Worm (Caenorhabditis elegans) whole organism, mixed stage, embryonic: ENCODE data around the gene twk-22.

Source experiments
- M03D4.4 ChIP-seq: sonication (generic microtip); optimal IDR thresholded peaks from 2 replicates; lab custom pipeline; 2017; ENCODE audit warnings: mild to moderate bottlenecking, missing genetic modification characterization, missing compliant biosample characterization
- bed-3 ChIP-seq: fragments of 200-800 bp; sonication (Bioruptor generic); optimal IDR thresholded peaks from 3 replicates; lab custom pipeline; 2018; ENCODE audit warnings: mild to moderate bottlenecking, missing genetic modification characterization, moderate library complexity, missing compliant biosample characterization
- blmp-1 ChIP-seq: fragments of 150-350 bp; optimal IDR thresholded peaks from 2 replicates; lab custom pipeline; 2014; ENCODE audit warnings: missing biosample characterization, missing genetic modification characterization
- ceh-39 ChIP-seq: fragments of 150-350 bp; optimal IDR thresholded peaks from 2 replicates; lab custom pipeline; 2014; ENCODE audit warnings: missing biosample characterization, missing genetic modification characterization
- ces-1 ChIP-seq: fragments of 150-350 bp; optimal IDR thresholded peaks from 2 replicates; lab custom pipeline; 2014; ENCODE audit warnings: missing biosample characterization, missing genetic modification reagents, missing genetic modification characterization
- cnd-1 ChIP-seq: fragments of 200-800 bp; sonication (Bioruptor generic); optimal IDR thresholded peaks from 2 replicates; lab custom pipeline; 2018; ENCODE audit warnings: mild to moderate bottlenecking, missing genetic modification characterization, missing compliant biosample characterization
- drap-1 ChIP-seq: fragments of 200-800 bp; sonication (Bioruptor generic); optimal IDR thresholded peaks from 3 replicates; lab custom pipeline; 2018; ENCODE audit warnings: mild to moderate bottlenecking, missing genetic modification characterization, missing compliant biosample characterization
- elt-3 ChIP-seq: fragments of 150-350 bp; optimal IDR thresholded peaks from 2 replicates; lab custom pipeline; 2014; ENCODE audit warnings: missing biosample characterization, missing genetic modification characterization
- flh-1 ChIP-seq: fragments of 200-800 bp; sonication (Bioruptor generic); optimal IDR thresholded peaks from 2 replicates; lab custom pipeline; 2018; ENCODE audit warnings: mild to moderate bottlenecking, missing genetic modification characterization, moderate library complexity, missing compliant biosample characterization
- ham-2 ChIP-seq: fragments of 200-800 bp; sonication (Bioruptor generic); optimal IDR thresholded peaks from 2 replicates; lab custom pipeline; 2018; ENCODE audit warnings: mild to moderate bottlenecking, missing genetic modification characterization, missing compliant biosample characterization
- hlh-1 ChIP-seq: fragments of 150-350 bp; optimal IDR thresholded peaks from 2 replicates; lab custom pipeline; 2014; ENCODE audit warnings: missing biosample characterization, missing genetic modification reagents, missing genetic modification characterization
- lin-32 ChIP-seq: fragments of 200-800 bp; sonication (Bioruptor generic); optimal IDR thresholded peaks from 2 replicates; lab custom pipeline; 2018; ENCODE audit warnings: mild to moderate bottlenecking, missing genetic modification characterization, missing compliant biosample characterization
- mab-5 ChIP-seq: fragments of 150-350 bp; optimal IDR thresholded peaks from 2 replicates; lab custom pipeline; 2014; ENCODE audit warnings: missing biosample characterization, missing genetic modification characterization
- mep-1 ChIP-seq: fragments of 150-350 bp; optimal IDR thresholded peaks from 2 replicates; lab custom pipeline; 2017; ENCODE audit warnings: missing biosample characterization, missing genetic modification reagents, missing genetic modification characterization, inconsistent platforms
- mls-2 ChIP-seq: sonication (generic microtip); optimal IDR thresholded peaks from 2 replicates; lab custom pipeline; 2016; ENCODE audit warnings: mild to moderate bottlenecking, missing genetic modification characterization, moderate library complexity, missing compliant biosample characterization
- nhr-12 ChIP-seq: fragments of 150-350 bp; optimal IDR thresholded peaks from 2 replicates; lab custom pipeline; 2014; ENCODE audit warnings: missing biosample characterization, missing genetic modification characterization
- nhr-2 ChIP-seq: fragments of 150-350 bp; optimal IDR thresholded peaks from 2 replicates; lab custom pipeline; 2014; ENCODE audit warnings: missing biosample characterization, missing genetic modification characterization
- nhr-237 ChIP-seq: fragments of 150-350 bp; optimal IDR thresholded peaks from 2 replicates; lab custom pipeline; 2014; ENCODE audit warnings: missing biosample characterization, missing genetic modification characterization
- nhr-76 ChIP-seq: sonication (generic microtip); optimal IDR thresholded peaks from 2 replicates; lab custom pipeline; 2017; ENCODE audit warnings: missing biosample characterization, missing genetic modification characterization
- pha-4 ChIP-seq: fragments of 150-350 bp; optimal IDR thresholded peaks from 2 replicates; lab custom pipeline; 2018; ENCODE audit warnings: missing biosample characterization, missing genetic modification reagents, missing genetic modification characterization
- sem-2 ChIP-seq: fragments of 200-800 bp; sonication (Bioruptor generic); optimal IDR thresholded peaks from 2 replicates; lab custom pipeline; 2018; ENCODE audit warnings: mild to moderate bottlenecking, missing genetic modification characterization, missing compliant biosample characterization
- snpc-4 ChIP-seq: fragments of 150-350 bp; optimal IDR thresholded peaks from 2 replicates; lab custom pipeline; 2014; ENCODE audit warnings: missing biosample characterization, missing genetic modification characterization
- sptf-1 ChIP-seq: sonication (generic microtip); optimal IDR thresholded peaks from 2 replicates; lab custom pipeline; 2017; ENCODE audit warnings: mild to moderate bottlenecking, missing genetic modification characterization, moderate library complexity, missing compliant biosample characterization
- unc-120 ChIP-seq: sonication (generic microtip); optimal IDR thresholded peaks from 2 replicates; lab custom pipeline; 2017; ENCODE audit warnings: missing genetic modification characterization, missing compliant biosample characterization; ENCODE audit not compliant: poor library complexity, severe bottlenecking
- unc-39 ChIP-seq: fragments of 150-350 bp; optimal IDR thresholded peaks from 2 replicates; lab custom pipeline; 2014; ENCODE audit warnings: missing biosample characterization, missing genetic modification characterization
- unc-62 ChIP-seq: fragments of 150-350 bp; optimal IDR thresholded peaks from 2 replicates; lab custom pipeline; 2014; ENCODE audit warnings: missing biosample characterization, missing genetic modification reagents, missing genetic modification characterization
- ztf-11 ChIP-seq: fragments of 150-350 bp; optimal IDR thresholded peaks from 2 replicates; lab custom pipeline; 2014; ENCODE audit warnings: missing biosample characterization, missing genetic modification characterization

Gene twk-22

DNA sequence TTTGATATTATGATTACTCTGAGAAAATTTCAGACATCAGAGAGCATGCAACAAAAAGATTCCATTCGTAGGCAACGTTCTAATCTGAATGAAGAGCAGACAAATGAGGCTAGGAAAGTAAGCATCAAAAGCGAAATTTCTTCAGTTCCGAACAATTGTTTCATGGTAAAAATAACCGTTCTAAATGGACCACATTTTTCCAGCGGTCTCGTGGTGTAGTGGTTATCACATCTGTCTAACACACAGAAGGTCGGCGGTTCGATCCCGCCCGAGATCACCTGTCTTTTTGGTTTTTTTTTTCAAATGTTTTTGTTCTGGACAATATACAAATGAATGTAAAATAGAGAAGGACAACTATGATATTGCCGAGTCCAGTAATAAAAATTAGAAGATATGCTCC is 6.4 kb upstream of the twk-22 start, which contains the start of gene twk-21:
Gene twk-21 (plus strand): TSS at position 34 of the 400 bp plus-strand sequence.
- TF ChIP-seq nhr-2 = no peak
- TF ChIP-seq mep-1 (tag; lab: Kevin White, UChicago) = no peak
- no peak for TF ChIP-seq ham-2 (GFP tag; lab: Kevin White, UChicago)
- TF ChIP-seq sem-2 (GFP tag; lab: Kevin White, UChicago) = no peak
- TF ChIP-seq bed-3 (GFP tag; lab: Kevin White, UChicago) = no peak
- no peak for TF ChIP-seq nhr-12 (tag; lab: Kevin White, UChicago)
- no peak for TF ChIP-seq drap-1 (GFP tag; lab: Kevin White, UChicago)
- TF ChIP-seq unc-39 (tag; lab: Kevin White, UChicago) = no peak
- no peak for TF ChIP-seq snpc-4 (tag; lab: Kevin White, UChicago)
- TF ChIP-seq ceh-39 (tag; lab: Kevin White, UChicago) = no peak

DNA sequence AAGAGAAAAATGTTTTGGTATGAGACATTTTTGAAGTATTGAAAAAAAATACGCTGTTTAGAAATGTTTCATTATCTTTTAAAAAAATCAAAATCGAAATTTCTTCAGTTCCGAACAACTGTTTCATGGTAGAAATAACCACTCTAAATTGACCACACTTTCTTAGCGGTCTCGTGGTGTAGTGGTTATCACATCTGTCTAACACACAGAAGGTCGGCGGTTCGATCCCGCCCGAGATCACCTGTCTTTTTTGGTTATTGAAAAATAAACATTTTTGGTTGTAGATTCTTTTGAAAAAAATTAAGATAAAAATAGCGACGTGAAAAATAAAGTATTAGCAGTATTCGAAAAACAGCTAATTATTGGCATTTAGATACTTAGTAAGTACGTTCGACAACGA is 5.8 kb upstream of the twk-22 start:
- TF ChIP-seq mep-1 (tag; lab: Kevin White, UChicago) (no peak), mab-5 (tag; lab: Kevin White, UChicago) (no peak), lin-32 (GFP tag; lab: Kevin White, UChicago) (no peak)

DNA sequence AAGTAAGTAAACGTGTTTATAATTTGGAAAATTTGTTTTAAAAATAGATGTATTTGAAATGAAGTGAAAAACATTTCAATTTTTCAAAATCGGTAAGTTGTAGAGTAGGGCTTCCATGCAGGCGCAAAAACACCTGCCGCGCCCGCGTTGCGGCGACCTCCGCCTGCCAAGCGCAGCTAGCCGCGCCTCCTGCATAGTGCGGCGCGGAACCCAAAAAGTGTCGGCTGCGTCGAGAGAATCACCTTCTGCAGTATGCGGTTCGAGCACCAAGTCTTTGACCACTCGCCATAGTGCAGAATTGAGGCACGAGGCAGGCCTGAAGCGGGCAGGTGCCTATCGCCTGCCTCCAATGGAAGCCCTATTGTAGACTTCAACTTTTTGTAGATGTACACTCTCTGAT is 3.4 kb downstream of the twk-22 start:
- TF ChIP-seq mab-5 (tag; lab: Kevin White, UChicago) (no peak), nhr-237 (tag; lab: Kevin White, UChicago) (no peak), bed-3 (GFP tag; lab: Kevin White, UChicago) (no peak), cnd-1 (tag; lab: Kevin White, UChicago) (no peak), blmp-1 (tag; lab: Kevin White, UChicago) (no peak), sem-2 (GFP tag; lab: Kevin White, UChicago) (no peak), elt-3 (no peak), ztf-11 (tag; lab: Kevin White, UChicago) (no peak), nhr-2 (no peak), unc-39 (tag; lab: Kevin White, UChicago) (no peak), ham-2 (GFP tag; lab: Kevin White, UChicago) (no peak), sptf-1 (tag; lab: Kevin White, UChicago) (no peak), mls-2 (tag; lab: Kevin White, UChicago) (no peak), ces-1 (GFP tag; lab: Kevin White, UChicago) (no peak), unc-62 (GFP tag; lab: Kevin White, UChicago) (no peak), snpc-4 (tag; lab: Kevin White, UChicago) (no peak), flh-1 (GFP tag; lab: Kevin White, UChicago) (no peak), hlh-1 (tag; lab: Kevin White, UChicago) (no peak)

DNA sequence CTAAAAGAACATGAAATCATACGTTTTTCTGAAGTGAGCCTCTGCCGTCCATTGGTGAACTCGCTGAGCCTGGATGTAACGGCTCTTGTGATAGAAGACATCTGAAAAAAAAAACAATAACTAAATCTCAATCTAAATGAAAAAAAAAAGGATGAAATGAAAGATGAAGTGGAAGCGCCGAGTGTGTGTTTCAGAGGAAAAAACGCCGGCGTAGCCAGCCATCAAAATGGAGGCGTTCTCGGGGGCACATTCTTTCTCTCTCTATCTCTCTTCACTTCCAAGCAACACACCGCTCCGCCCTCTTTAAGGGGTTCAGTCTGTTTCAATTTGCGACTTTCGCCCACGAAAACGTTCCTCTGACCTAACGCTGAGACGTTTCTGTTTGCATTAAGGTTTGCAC is 11.4 kb downstream of the twk-22 start, which contains the start of gene T01B4.3:
Gene T01B4.3 (minus strand): TSS at position 101 of the 400 bp plus-strand sequence.
- TF ChIP-seq M03D4.4 (tag; lab: Kevin White, UChicago) (no peak), ztf-11 (tag; lab: Kevin White, UChicago) (no peak), nhr-76 (tag; lab: Kevin White, UChicago) (no peak), hlh-1 (tag; lab: Kevin White, UChicago) (no peak), cnd-1 (tag; lab: Kevin White, UChicago) (no peak), sem-2 (GFP tag; lab: Kevin White, UChicago) (no peak), mep-1 (tag; lab: Kevin White, UChicago) (no peak), ham-2 (GFP tag; lab: Kevin White, UChicago) (no peak), unc-120 (tag; lab: Kevin White, UChicago) (no peak), lin-32 (GFP tag; lab: Kevin White, UChicago) (no peak), elt-3 (no peak), mls-2 (tag; lab: Kevin White, UChicago) (no peak), pha-4 (tag; lab: Kevin White, UChicago) (no peak), nhr-12 (tag; lab: Kevin White, UChicago) (no peak), nhr-2 (no peak)

DNA sequence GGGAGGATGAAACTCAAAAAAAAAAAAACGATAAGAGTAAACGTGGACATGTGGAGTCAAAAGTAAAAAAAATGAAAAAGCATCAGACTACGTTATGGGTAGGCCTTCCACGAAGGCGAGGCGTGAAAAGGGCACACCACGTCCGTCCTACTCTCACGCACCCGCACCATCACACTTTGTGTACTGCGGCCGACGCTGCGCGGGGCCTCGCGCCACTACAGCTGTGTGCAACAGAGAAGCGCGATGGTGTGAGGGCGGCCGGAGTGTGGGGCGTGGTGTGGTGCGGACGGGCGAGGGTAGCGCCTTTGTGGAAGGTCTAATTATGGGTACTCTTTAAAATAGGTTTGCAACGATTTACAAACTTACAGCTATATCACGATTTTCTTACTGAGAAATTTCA is 12.0 kb downstream of the twk-22 start:
- TF ChIP-seq lin-32 (GFP tag; lab: Kevin White, UChicago) (no peak), ces-1 (GFP tag; lab: Kevin White, UChicago) (no peak), sem-2 (GFP tag; lab: Kevin White, UChicago) (no peak)

DNA sequence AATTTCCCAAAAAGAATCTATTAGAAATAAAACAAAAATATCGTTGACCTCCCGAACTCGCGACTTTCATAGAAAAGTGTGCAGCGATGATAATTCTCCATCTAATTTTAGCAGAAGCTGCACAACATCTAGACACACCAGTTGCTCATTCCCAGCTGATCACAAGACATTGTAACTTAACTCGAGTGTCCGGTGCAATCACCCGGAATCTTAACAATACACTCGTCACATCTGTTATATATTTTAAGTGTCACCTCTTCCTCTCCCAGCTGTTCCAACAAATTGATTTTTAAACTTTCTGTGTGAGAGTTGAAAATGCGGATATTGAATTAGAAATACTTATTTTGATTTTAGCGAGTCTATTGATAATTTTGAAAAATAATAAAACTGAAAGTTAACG is 15.1 kb downstream of the twk-22 start:
- TF ChIP-seq elt-3 = no peak
- TF ChIP-seq hlh-1 (tag; lab: Kevin White, UChicago) = peak; percentile 85
- TF ChIP-seq, all 35 proteins: peak for 1
